Fruit fly (Drosophila melanogaster) whole organism, embryonic: Measurements from ENCODE around the gene CG17202.
A peak's percentile ranks its signal among the peaks of the same experiment; 100 is the strongest.

Experiments
- Blimp-1 ChIP-seq: fragments of 200-800 bp; sonication (Bioruptor generic); optimal IDR thresholded peaks from 3 replicates; lab custom pipeline; 2018; ENCODE audit warnings: missing biosample characterization, missing genetic modification characterization, mild to moderate bottlenecking, moderate library complexity, missing genetic modification reagents
- CG10543 ChIP-seq: fragments of 200-800 bp; sonication (Bioruptor generic); optimal IDR thresholded peaks from 3 replicates; lab custom pipeline; 2017; ENCODE audit warnings: missing biosample characterization, mild to moderate bottlenecking, missing genetic modification characterization, moderate library complexity
- CG11560 ChIP-seq: fragments of 200-800 bp; sonication (Bioruptor generic); IDR thresholded peaks from 3 replicates; pipeline ENCODE4 v1.3.6; 2022; ENCODE audit warnings: missing biosample characterization, missing genetic modification characterization
- CG1233 ChIP-seq: fragments of 200-800 bp; sonication (Bioruptor generic); optimal IDR thresholded peaks from 4 replicates; lab custom pipeline; 2018; ENCODE audit warnings: missing biosample characterization, mild to moderate bottlenecking, missing genetic modification characterization
- CG12391 ChIP-seq: fragments of 200-800 bp; sonication (Bioruptor generic); optimal IDR thresholded peaks from 3 replicates; lab custom pipeline; 2018; ENCODE audit warnings: missing biosample characterization, mild to moderate bottlenecking, missing genetic modification characterization, moderate library complexity
- CG13894 ChIP-seq: fragments of 200-800 bp; sonication (Bioruptor generic); optimal IDR thresholded peaks from 3 replicates; lab custom pipeline; 2018; ENCODE audit warnings: missing biosample characterization, mild to moderate bottlenecking, missing genetic modification characterization, moderate library complexity
- CG16813 ChIP-seq: fragments of 200-800 bp; sonication (Bioruptor generic); IDR thresholded peaks from 3 replicates; pipeline ENCODE4 v1.3.6; 2022; ENCODE audit warnings: missing biosample characterization, missing genetic modification characterization; ENCODE audit not compliant: partially characterized antibody
- CG17359 ChIP-seq: fragments of 200-800 bp; sonication (Bioruptor generic); optimal IDR thresholded peaks from 3 replicates; lab custom pipeline; 2018; ENCODE audit warnings: missing biosample characterization, mild to moderate bottlenecking, missing genetic modification characterization, moderate library complexity
- CG17361 ChIP-seq: fragments of 200-800 bp; sonication (Bioruptor generic); IDR thresholded peaks from 3 replicates; pipeline ENCODE4 v1.3.6; 2022; ENCODE audit warnings: missing biosample characterization, missing genetic modification characterization
- CG17829 ChIP-seq: fragments of 200-800 bp; optimal IDR thresholded peaks from 2 replicates; lab custom pipeline; 2019; ENCODE audit warnings: missing biosample characterization, mild to moderate bottlenecking, missing genetic modification characterization, moderate library complexity
- CG18599 ChIP-seq: fragments of 200-800 bp; sonication (Bioruptor generic); optimal IDR thresholded peaks from 3 replicates; lab custom pipeline; 2017; ENCODE audit warnings: missing biosample characterization, missing genetic modification characterization, mild to moderate bottlenecking, moderate library complexity, missing genetic modification reagents
- CG2875 ChIP-seq: fragments of 200-800 bp; sonication (Bioruptor generic); optimal IDR thresholded peaks from 2 replicates; lab custom pipeline; 2017; ENCODE audit warnings: missing biosample characterization, mild to moderate bottlenecking, missing genetic modification characterization, missing genetic modification reagents
- CG4360 ChIP-seq: fragments of 200-800 bp; sonication (Bioruptor generic); IDR thresholded peaks from 2 replicates; pipeline ENCODE4 v1.3.6; 2022; ENCODE audit warnings: missing biosample characterization, missing genetic modification characterization
- CG6765 ChIP-seq: fragments of 200-800 bp; sonication (Bioruptor generic); optimal IDR thresholded peaks from 3 replicates; lab custom pipeline; 2017; ENCODE audit warnings: missing biosample characterization, mild to moderate bottlenecking, missing genetic modification characterization
- CG7271 ChIP-seq: fragments of 200-800 bp; sonication (Bioruptor generic); optimal IDR thresholded peaks from 2 replicates; lab custom pipeline; 2018; ENCODE audit warnings: missing biosample characterization, mild to moderate bottlenecking, missing genetic modification characterization, moderate library complexity
- CG8388 ChIP-seq: fragments of 200-800 bp; sonication (Bioruptor generic); optimal IDR thresholded peaks from 2 replicates; lab custom pipeline; 2019; ENCODE audit warnings: missing biosample characterization, mild to moderate bottlenecking, missing genetic modification characterization, moderate library complexity
- CG8478 ChIP-seq: fragments of >200 bp; optimal IDR thresholded peaks from 2 replicates; lab custom pipeline; 2018
- CG9876 ChIP-seq: fragments of 200-800 bp; sonication (Bioruptor generic); optimal IDR thresholded peaks from 2 replicates; lab custom pipeline; 2016; ENCODE audit warnings: missing biosample characterization, missing genetic modification characterization
- D19A ChIP-seq: fragments of 200-800 bp; optimal IDR thresholded peaks from 3 replicates; lab custom pipeline; 2019; ENCODE audit warnings: missing biosample characterization, mild to moderate bottlenecking, missing genetic modification characterization, moderate library complexity
- Dek ChIP-seq: fragments of 200-800 bp; sonication (Bioruptor generic); optimal IDR thresholded peaks from 3 replicates; lab custom pipeline; 2019; ENCODE audit warnings: missing biosample characterization, mild to moderate bottlenecking, missing genetic modification characterization, moderate library complexity
- Fer1 ChIP-seq: fragments of 200-800 bp; sonication (Bioruptor generic); optimal IDR thresholded peaks from 2 replicates; lab custom pipeline; 2017; ENCODE audit warnings: missing biosample characterization, mild to moderate bottlenecking, missing genetic modification characterization
- HLH3B ChIP-seq: fragments of 200-800 bp; sonication (Bioruptor generic); IDR thresholded peaks from 2 replicates; pipeline ENCODE4 v1.3.6; 2022; ENCODE audit warnings: missing biosample characterization, missing genetic modification characterization
- Hmr ChIP-seq: fragments of 200-800 bp; sonication (Bioruptor generic); optimal IDR thresholded peaks from 3 replicates; lab custom pipeline; 2017; ENCODE audit warnings: mild to moderate bottlenecking, missing biosample characterization, missing genetic modification reagents, missing genetic modification characterization
- Hr39 ChIP-seq: fragments of >200 bp; optimal IDR thresholded peaks from 2 replicates; lab custom pipeline; 2017
- Lhr ChIP-seq: fragments of 200-800 bp; sonication (Bioruptor generic); optimal IDR thresholded peaks from 3 replicates; lab custom pipeline; 2017; ENCODE audit warnings: mild to moderate bottlenecking, missing biosample characterization, missing genetic modification reagents, missing genetic modification characterization
- Med ChIP-seq: fragments of 200-800 bp; sonication (Bioruptor generic); peaks from one replicate; lab custom pipeline; 2016; ENCODE audit warnings: missing biosample characterization, missing genetic modification characterization, mild to moderate bottlenecking, inconsistent platforms, moderate library complexity
- NC2β ChIP-seq: fragments of 200-800 bp; sonication (Bioruptor generic); optimal IDR thresholded peaks from 2 replicates; lab custom pipeline; 2016; ENCODE audit warnings: missing biosample characterization, missing genetic modification characterization
- Oli ChIP-seq: fragments of 200-800 bp; sonication (Bioruptor generic); optimal IDR thresholded peaks from 2 replicates; lab custom pipeline; 2018; ENCODE audit warnings: missing biosample characterization, mild to moderate bottlenecking, missing genetic modification characterization, moderate library complexity
- Poxn ChIP-seq: fragments of 200-800 bp; sonication (Bioruptor generic); IDR thresholded peaks from 2 replicates; pipeline ENCODE4 v1.3.6; 2022; ENCODE audit warnings: missing biosample characterization, missing genetic modification characterization
- Sox100B ChIP-seq: fragments of 200-800 bp; sonication (Bioruptor generic); optimal IDR thresholded peaks from 3 replicates; lab custom pipeline; 2018; ENCODE audit warnings: missing biosample characterization, mild to moderate bottlenecking, missing genetic modification characterization
- Tbp ChIP-seq: fragments of >200 bp; optimal IDR thresholded peaks from 2 replicates; lab custom pipeline; 2018; ENCODE audit warnings: missing biosample characterization, missing genetic modification characterization
- ash1 ChIP-seq: fragments of 200-800 bp; sonication (Bioruptor generic); optimal IDR thresholded peaks from 2 replicates; lab custom pipeline; 2018; ENCODE audit warnings: missing biosample characterization, mild to moderate bottlenecking, missing genetic modification characterization
- ato ChIP-seq: fragments of 200-800 bp; sonication (Bioruptor generic); IDR thresholded peaks from 2 replicates; pipeline ENCODE4 v1.3.6; 2022; ENCODE audit warnings: missing biosample characterization, missing genetic modification characterization; ENCODE audit not compliant: partially characterized antibody
- crol ChIP-seq: fragments of 200-800 bp; sonication (Bioruptor generic); IDR thresholded peaks from 2 replicates; pipeline ENCODE4 v1.3.6; 2022; ENCODE audit warnings: missing biosample characterization, missing genetic modification characterization
- dati ChIP-seq: fragments of 200-800 bp; sonication (Bioruptor generic); IDR thresholded peaks from 2 replicates; pipeline ENCODE4 v1.3.6; 2022; ENCODE audit warnings: missing biosample characterization, missing genetic modification characterization
- ftz-f1 ChIP-seq: fragments of 200-800 bp; sonication (Bioruptor generic); optimal IDR thresholded peaks from 2 replicates; lab custom pipeline; 2016; ENCODE audit warnings: missing biosample characterization, missing genetic modification characterization
- gro ChIP-seq: fragments of 200-800 bp; sonication (Bioruptor generic); optimal IDR thresholded peaks from 2 replicates; lab custom pipeline; 2016; ENCODE audit warnings: missing biosample characterization, missing genetic modification characterization
- hkb ChIP-seq, 2 experiments: fragments of 200-800 bp in 1 of 2; fragments of >200 bp in 1 of 2; sonication (Bioruptor generic) in 1 of 2; IDR thresholded peaks in 1 of 2; optimal IDR thresholded peaks in 1 of 2; 2 replicates each; pipeline versions ENCODE4 v1.3.6 to Lab custom; 2017 to 2022; ENCODE audit warnings: missing biosample characterization in 1 of 2, missing genetic modification characterization in 1 of 2
- jumu ChIP-seq: fragments of 200-800 bp; sonication (Bioruptor generic); optimal IDR thresholded peaks from 3 replicates; lab custom pipeline; 2016; ENCODE audit warnings: missing biosample characterization, missing genetic modification characterization
- kni ChIP-seq: fragments of 200-800 bp; sonication (Bioruptor generic); optimal IDR thresholded peaks from 3 replicates; lab custom pipeline; 2017; ENCODE audit warnings: mild to moderate bottlenecking, missing biosample characterization, missing genetic modification reagents, missing genetic modification characterization
- knrl ChIP-seq: fragments of 200-800 bp; sonication (Bioruptor generic); IDR thresholded peaks from 3 replicates; pipeline ENCODE4 v1.3.6; 2022; ENCODE audit warnings: missing biosample characterization, missing genetic modification characterization; ENCODE audit not compliant: partially characterized antibody
- lov ChIP-seq, 2 experiments: fragments of 200-800 bp in 1 of 2; fragments of >200 bp in 1 of 2; sonication (Bioruptor generic) in 1 of 2; IDR thresholded peaks in 1 of 2; optimal IDR thresholded peaks in 1 of 2; 2 replicates in 1 of 2; 3 replicates in 1 of 2; pipeline versions ENCODE4 v1.3.6 to Lab custom; 2017 to 2022; ENCODE audit warnings: missing biosample characterization in 1 of 2, missing genetic modification characterization in 1 of 2
- row ChIP-seq: fragments of 200-800 bp; sonication (Bioruptor generic); IDR thresholded peaks from 3 replicates; pipeline ENCODE4 v1.3.6; 2022; ENCODE audit warnings: missing biosample characterization, missing genetic modification characterization
- sima ChIP-seq: fragments of 200-800 bp; sonication (Bioruptor generic); optimal IDR thresholded peaks from 2 replicates; lab custom pipeline; 2016; ENCODE audit warnings: missing biosample characterization, missing genetic modification characterization
- sob ChIP-seq: fragments of 200-800 bp; sonication (Bioruptor generic); IDR thresholded peaks from 2 replicates; pipeline ENCODE4 v1.3.6; 2022; ENCODE audit warnings: missing biosample characterization, missing genetic modification characterization
- tin ChIP-seq: fragments of 200-800 bp; sonication (Bioruptor generic); optimal IDR thresholded peaks from 3 replicates; lab custom pipeline; 2016; ENCODE audit warnings: missing biosample characterization, missing genetic modification characterization
- tna ChIP-seq: fragments of 200-800 bp; sonication (Bioruptor generic); IDR thresholded peaks from 2 replicates; pipeline ENCODE4 v1.3.6; 2022; ENCODE audit warnings: missing biosample characterization, missing genetic modification characterization; ENCODE audit not compliant: partially characterized antibody
- wdn ChIP-seq: fragments of 200-800 bp; sonication (Bioruptor generic); IDR thresholded peaks from 2 replicates; pipeline ENCODE4 v1.3.6; 2022; ENCODE audit warnings: missing biosample characterization, missing genetic modification characterization
- yki ChIP-seq: fragments of >200 bp; optimal IDR thresholded peaks from 3 replicates; lab custom pipeline; 2018

Gene CG17202

DNA sequence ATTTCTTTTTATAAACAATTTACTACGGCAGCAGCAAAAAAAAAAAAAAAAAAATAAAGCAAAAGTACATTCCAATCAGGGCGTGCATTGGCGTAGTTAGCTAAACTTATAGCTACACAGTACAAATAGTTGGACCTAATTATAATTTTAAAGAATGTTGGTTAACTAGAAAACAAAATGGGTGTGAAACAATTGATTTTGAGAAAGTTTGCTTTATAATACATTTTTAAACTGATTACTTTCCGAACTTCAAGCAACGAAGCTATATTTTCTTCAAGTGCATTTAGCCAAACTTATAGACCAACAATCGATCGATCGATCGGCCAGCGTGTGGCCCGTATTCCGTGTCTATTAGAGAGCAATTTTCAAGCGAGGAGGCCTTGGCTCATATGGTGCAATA, 28.8 kb downstream of the CG17202 start (continued):
- TF ChIP-seq CG2875 (GFP tag; lab: Kevin White, UChicago) (no peak), hkb (optimal IDR thresholded peaks at IDR 0.05; lab: Kevin White, UChicago) (no peak), hkb (GFP tag; IDR thresholded peaks at IDR 0.05; lab: Robert Waterston, UW) (peak; percentile 62), CG16813 (GFP tag; lab: Robert Waterston, UW) (no peak), CG13894 (no peak), kni (GFP tag; lab: Kevin White, UChicago) (no peak), Sox100B (GFP tag; lab: Kevin White, UChicago) (no peak), CG9876 (no peak), Oli (tag; lab: Kevin White, UChicago) (peak; percentile 58), Fer1 (GFP tag; lab: Kevin White, UChicago) (peak; percentile 43)

DNA sequence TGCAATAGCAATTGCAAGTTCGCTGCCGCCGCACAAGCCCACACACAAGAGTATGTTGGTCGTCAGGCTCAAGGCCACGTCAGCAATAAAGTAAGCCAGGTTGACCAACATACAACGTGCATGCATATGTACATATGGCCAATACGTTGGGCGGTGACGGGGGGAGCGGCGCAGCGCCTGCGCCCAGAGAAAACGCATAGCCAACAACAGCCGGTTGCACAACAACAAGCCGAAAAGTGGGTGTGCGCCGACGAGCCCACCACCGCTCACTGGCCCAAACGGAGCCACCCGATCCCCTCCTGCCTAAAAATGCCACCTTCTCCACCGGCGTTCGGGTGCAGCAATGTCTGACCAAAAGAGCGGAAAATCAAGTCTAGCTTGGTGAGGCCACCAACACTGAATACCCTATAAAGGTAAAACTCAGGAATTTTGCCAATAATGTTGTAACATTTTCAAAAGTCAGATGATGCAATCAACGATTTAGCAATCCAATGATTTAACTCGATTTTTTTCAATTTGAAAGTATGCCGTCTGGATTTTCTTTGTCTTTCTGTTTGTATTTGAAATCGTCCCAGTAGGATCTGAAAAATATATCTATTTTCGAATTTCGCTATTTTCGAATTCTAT, 29.4 kb downstream of the CG17202 start, which contains the start of gene CG5509:
Gene CG5509, plus strand, starts transcription at position 577 of the 627 bp plus-strand sequence.
- TF ChIP-seq gro (GFP tag; lab: Kevin White, UChicago) (no peak), lov (optimal IDR thresholded peaks at IDR 0.05; lab: Kevin White, UChicago) (no peak), lov (GFP tag; IDR thresholded peaks at IDR 0.05; lab: Robert Waterston, UW) (no peak), CG7271 (no peak), Dek (no peak), Poxn (no peak), CG17359 (tag; lab: Kevin White, UChicago) (no peak), row (GFP tag; lab: Robert Waterston, UW) (0 out of 3 replicates have a peak, but pooled peaks have one; percentile 20), HLH3B (GFP tag; lab: Robert Waterston, UW) (no peak), Hr39 (lab: Kevin White, UChicago) (no peak), CG4360 (GFP tag; lab: Robert Waterston, UW) (peak; percentile 60), Lhr (GFP tag; lab: Kevin White, UChicago) (no peak), D19A (tag; lab: Kevin White, UChicago) (peak; percentile 9), ftz-f1 (no peak), jumu (no peak), Hmr (GFP tag; lab: Kevin White, UChicago) (no peak), knrl (GFP tag; lab: Robert Waterston, UW) (no peak), CG17361 (no peak), CG17829 (tag; lab: Kevin White, UChicago) (no peak), ato (GFP tag; lab: Robert Waterston, UW) (no peak), NC2β (no peak), CG18599 (GFP tag; lab: Kevin White, UChicago) (no peak), CG1233 (GFP tag; lab: Kevin White, UChicago) (no peak), ash1 (GFP tag; lab: Kevin White, UChicago) (no peak), CG12391 (tag; lab: Kevin White, UChicago) (no peak), tna (GFP tag; lab: Robert Waterston, UW) (0 out of 2 replicates have a peak, but pooled peaks have one; percentile 34), CG6765 (no peak), sima (GFP tag; lab: Kevin White, UChicago) (no peak), yki (no peak), wdn (no peak), Tbp (GFP tag; lab: Kevin White, UChicago) (no peak), CG8478 (lab: Kevin White, UChicago) (peak; percentile 43), crol (GFP tag; lab: Robert Waterston, UW) (peak; percentile 88), dati (GFP tag; lab: Robert Waterston, UW) (no peak), sob (no peak), CG11560 (tag; lab: Robert Waterston, UW) (no peak), tin (no peak), CG8388 (GFP tag; lab: Kevin White, UChicago) (no peak), Med (GFP tag; lab: Kevin White, UChicago) (no peak), Blimp-1 (GFP tag; lab: Kevin White, UChicago) (no peak), CG10543 (GFP tag; lab: Kevin White, UChicago) (no peak)
